Fruit fly (Drosophila melanogaster) whole organism, embryonic: Measurements from ENCODE around the gene CG7530.
A peak's percentile ranks its signal among the peaks of the same experiment; 100 is the strongest.

ENCODE experiments used
- Aef1 ChIP-seq: fragments of 200-800 bp; sonication (Bioruptor generic); IDR thresholded peaks from 3 replicates; pipeline ENCODE4 v1.3.6; 2022; ENCODE audit warnings: missing biosample characterization, missing genetic modification characterization
- Atf-2 ChIP-seq: fragments of 200-800 bp; sonication (Bioruptor generic); optimal IDR thresholded peaks from 2 replicates; lab custom pipeline; 2016; ENCODE audit warnings: missing biosample characterization, missing genetic modification characterization
- B-H1 ChIP-seq: fragments of 200-800 bp; sonication (Bioruptor generic); IDR thresholded peaks from 3 replicates; pipeline ENCODE4 v1.3.6; 2022; ENCODE audit warnings: missing biosample characterization, missing genetic modification characterization
- CG1024 ChIP-seq: fragments of 200-800 bp; sonication (Bioruptor generic); IDR thresholded peaks from 2 replicates; pipeline ENCODE4 v1.3.6; 2022; ENCODE audit warnings: missing biosample characterization, missing genetic modification characterization
- CG1233 ChIP-seq: fragments of 200-800 bp; sonication (Bioruptor generic); optimal IDR thresholded peaks from 4 replicates; lab custom pipeline; 2018; ENCODE audit warnings: missing biosample characterization, mild to moderate bottlenecking, missing genetic modification characterization
- CG13624 ChIP-seq: fragments of 200-800 bp; sonication (Bioruptor generic); optimal IDR thresholded peaks from 2 replicates; lab custom pipeline; 2016; ENCODE audit warnings: missing biosample characterization, missing genetic modification characterization
- CG14965 ChIP-seq: fragments of 200-800 bp; sonication (Bioruptor generic); optimal IDR thresholded peaks from 2 replicates; lab custom pipeline; 2016; ENCODE audit warnings: missing biosample characterization, missing genetic modification characterization, borderline replicate concordance
- CG15011 ChIP-seq: fragments of 200-800 bp; sonication (Bioruptor generic); optimal IDR thresholded peaks from 3 replicates; lab custom pipeline; 2018; ENCODE audit warnings: missing biosample characterization, mild to moderate bottlenecking, missing genetic modification characterization
- CG1529 ChIP-seq: fragments of 200-800 bp; sonication (Bioruptor generic); optimal IDR thresholded peaks from 3 replicates; lab custom pipeline; 2018; ENCODE audit warnings: missing biosample characterization, missing genetic modification characterization
- CG17385 ChIP-seq: fragments of 200-800 bp; sonication (Bioruptor generic); optimal IDR thresholded peaks from 3 replicates; lab custom pipeline; 2018; ENCODE audit warnings: missing biosample characterization, mild to moderate bottlenecking, missing genetic modification characterization
- CG2678 ChIP-seq: fragments of 200-800 bp; sonication (Bioruptor generic); optimal IDR thresholded peaks from 3 replicates; lab custom pipeline; 2019; ENCODE audit warnings: missing biosample characterization, mild to moderate bottlenecking, missing genetic modification characterization, moderate library complexity
- CG31441 ChIP-seq: fragments of 200-800 bp; sonication (Bioruptor generic); IDR thresholded peaks from 2 replicates; pipeline ENCODE4 v1.3.6; 2022; ENCODE audit warnings: missing biosample characterization, missing genetic modification characterization
- CG3407 ChIP-seq: fragments of 200-800 bp; sonication (Bioruptor generic); optimal IDR thresholded peaks from 2 replicates; lab custom pipeline; 2018; ENCODE audit warnings: missing biosample characterization, mild to moderate bottlenecking, missing genetic modification characterization
- CG34224 ChIP-seq: fragments of 200-800 bp; sonication (Bioruptor generic); IDR thresholded peaks from 3 replicates; pipeline ENCODE4 v1.3.6; 2022; ENCODE audit warnings: missing biosample characterization, missing genetic modification characterization; ENCODE audit not compliant: partially characterized antibody
- CG3995 ChIP-seq: fragments of 200-800 bp; sonication (Bioruptor generic); optimal IDR thresholded peaks from 3 replicates; lab custom pipeline; 2016; ENCODE audit warnings: missing biosample characterization, missing genetic modification characterization
- CG4617 ChIP-seq: fragments of 200-800 bp; sonication (Bioruptor generic); optimal IDR thresholded peaks from 3 replicates; lab custom pipeline; 2016; ENCODE audit warnings: missing biosample characterization, missing genetic modification characterization, borderline replicate concordance
- CG6254 ChIP-seq: fragments of 200-800 bp; sonication (Bioruptor generic); optimal IDR thresholded peaks from 3 replicates; lab custom pipeline; 2017; ENCODE audit warnings: mild to moderate bottlenecking, missing biosample characterization, missing genetic modification reagents, missing genetic modification characterization
- CG6654 ChIP-seq: fragments of 200-800 bp; sonication (Bioruptor generic); optimal IDR thresholded peaks from 2 replicates; lab custom pipeline; 2017; ENCODE audit warnings: missing biosample characterization, mild to moderate bottlenecking, missing genetic modification characterization
- CG6683 ChIP-seq: fragments of 200-800 bp; sonication (Bioruptor generic); optimal IDR thresholded peaks from 2 replicates; lab custom pipeline; 2017; ENCODE audit warnings: missing biosample characterization, mild to moderate bottlenecking, missing genetic modification characterization, missing genetic modification reagents
- CG9797 ChIP-seq: fragments of 200-800 bp; sonication (Bioruptor generic); optimal IDR thresholded peaks from 3 replicates; lab custom pipeline; 2018; ENCODE audit warnings: missing biosample characterization, mild to moderate bottlenecking, missing genetic modification characterization
- CG9817 ChIP-seq: fragments of 200-800 bp; sonication (Bioruptor generic); optimal IDR thresholded peaks from 2 replicates; lab custom pipeline; 2018; ENCODE audit warnings: missing biosample characterization, mild to moderate bottlenecking, missing genetic modification characterization, moderate library complexity
- CG9932 ChIP-seq: fragments of 200-800 bp; sonication (Bioruptor generic); IDR thresholded peaks from 2 replicates; pipeline ENCODE4 v1.3.6; 2022; ENCODE audit warnings: missing biosample characterization, missing genetic modification characterization
- Dip3 ChIP-seq: fragments of 200-800 bp; sonication (Bioruptor generic); optimal IDR thresholded peaks from 3 replicates; lab custom pipeline; 2016; ENCODE audit warnings: missing biosample characterization, missing genetic modification characterization
- Dll ChIP-seq: fragments of 200-800 bp; sonication (Bioruptor generic); IDR thresholded peaks from 4 replicates; pipeline ENCODE4 v1.3.6; 2022; ENCODE audit warnings: missing biosample characterization, missing genetic modification characterization; ENCODE audit not compliant: partially characterized antibody
- H15 ChIP-seq: fragments of 200-800 bp; sonication (Bioruptor generic); IDR thresholded peaks from 3 replicates; pipeline ENCODE4 v1.3.6; 2022; ENCODE audit warnings: missing biosample characterization, missing genetic modification characterization
- HLH4C ChIP-seq: fragments of 200-800 bp; sonication (Bioruptor generic); IDR thresholded peaks from 3 replicates; pipeline ENCODE4 v1.3.6; 2022; ENCODE audit warnings: missing biosample characterization, missing genetic modification characterization; ENCODE audit not compliant: partially characterized antibody
- Hr3 ChIP-seq: fragments of 200-800 bp; sonication (Bioruptor generic); optimal IDR thresholded peaks from 3 replicates; lab custom pipeline; 2016; ENCODE audit warnings: missing biosample characterization, missing genetic modification characterization
- Kr ChIP-seq: fragments of 200-800 bp; sonication (Bioruptor generic); optimal IDR thresholded peaks from 2 replicates; lab custom pipeline; 2017; ENCODE audit warnings: missing biosample characterization, mild to moderate bottlenecking, missing genetic modification characterization
- Mad ChIP-seq: fragments of 200-800 bp; sonication (Bioruptor generic); optimal IDR thresholded peaks from 2 replicates; lab custom pipeline; 2016; ENCODE audit warnings: missing biosample characterization, missing genetic modification characterization
- Med ChIP-seq: fragments of 200-800 bp; sonication (Bioruptor generic); peaks from one replicate; lab custom pipeline; 2016; ENCODE audit warnings: missing biosample characterization, missing genetic modification characterization, mild to moderate bottlenecking, inconsistent platforms, moderate library complexity
- Sin3A ChIP-seq: fragments of >200 bp; optimal IDR thresholded peaks from 2 replicates; lab custom pipeline; 2018
- Trl ChIP-seq, 3 experiments: fragments of >200 bp in 2 of 3; fragments of 200-800 bp in 1 of 3; sonication (Bioruptor generic) in 1 of 3; optimal IDR thresholded peaks; 2 replicates in 1 of 3; 3 replicates in 2 of 3; lab custom pipeline; 2016 to 2017; ENCODE audit warnings: missing biosample characterization in 1 of 3, missing genetic modification characterization in 1 of 3
- dpn ChIP-seq, 2 experiments: fragments of 200-800 bp; sonication (Bioruptor generic); optimal IDR thresholded peaks; 3 replicates each; lab custom pipeline; 2016; ENCODE audit warnings: missing biosample characterization in 2 of 2, missing genetic modification characterization in 2 of 2
- eve ChIP-seq, 2 experiments: fragments of >200 bp; optimal IDR thresholded peaks; 2 replicates each; lab custom pipeline; 2017; ENCODE audit warnings: missing biosample characterization in 2 of 2, missing genetic modification characterization in 2 of 2
- fru ChIP-seq: fragments of >200 bp; optimal IDR thresholded peaks from 2 replicates; lab custom pipeline; 2017
- fu2 ChIP-seq: fragments of 200-800 bp; sonication (Bioruptor generic); optimal IDR thresholded peaks from 2 replicates; lab custom pipeline; 2016; ENCODE audit warnings: missing biosample characterization, missing genetic modification characterization
- gcm ChIP-seq: fragments of 200-800 bp; sonication (Bioruptor generic); optimal IDR thresholded peaks from 2 replicates; lab custom pipeline; 2019; ENCODE audit warnings: missing biosample characterization, mild to moderate bottlenecking, missing genetic modification characterization, moderate library complexity
- inv ChIP-seq: fragments of 200-800 bp; sonication (Bioruptor generic); IDR thresholded peaks from 2 replicates; pipeline ENCODE4 v1.3.6; 2022; ENCODE audit warnings: missing biosample characterization, missing genetic modification characterization; ENCODE audit not compliant: partially characterized antibody
- lov ChIP-seq, 2 experiments: fragments of 200-800 bp in 1 of 2; fragments of >200 bp in 1 of 2; sonication (Bioruptor generic) in 1 of 2; IDR thresholded peaks in 1 of 2; optimal IDR thresholded peaks in 1 of 2; 2 replicates in 1 of 2; 3 replicates in 1 of 2; pipeline versions ENCODE4 v1.3.6 to Lab custom; 2017 to 2022; ENCODE audit warnings: missing biosample characterization in 1 of 2, missing genetic modification characterization in 1 of 2
- mirr ChIP-seq: fragments of 200-800 bp; sonication (Bioruptor generic); optimal IDR thresholded peaks from 3 replicates; lab custom pipeline; 2018; ENCODE audit warnings: missing biosample characterization, mild to moderate bottlenecking, missing genetic modification characterization
- otp ChIP-seq: fragments of 200-800 bp; sonication (Bioruptor generic); IDR thresholded peaks from 3 replicates; pipeline ENCODE4, ENCODE4 v1.3.6; 2022; ENCODE audit warnings: missing biosample characterization, missing genetic modification characterization
- pnt ChIP-seq: fragments of 200-800 bp; sonication (Bioruptor generic); optimal IDR thresholded peaks from 3 replicates; lab custom pipeline; 2016; ENCODE audit warnings: missing biosample characterization, missing genetic modification characterization
- prd ChIP-seq, 3 experiments: fragments of >200 bp in 2 of 3; fragments of 200-800 bp in 1 of 3; sonication (Bioruptor generic) in 1 of 3; optimal IDR thresholded peaks in 2 of 3; IDR thresholded peaks in 1 of 3; 2 replicates in 2 of 3; 3 replicates in 1 of 3; pipeline versions ENCODE4 v1.3.6 to Lab custom; 2017 to 2022; ENCODE audit warnings: missing biosample characterization in 1 of 3, missing genetic modification characterization in 1 of 3
- sens ChIP-seq: fragments of 200-800 bp; sonication (Bioruptor generic); peaks from one replicate; lab custom pipeline; 2016; ENCODE audit warnings: missing biosample characterization, missing genetic modification characterization
- sr ChIP-seq: fragments of 200-800 bp; sonication (Bioruptor generic); IDR thresholded peaks from 3 replicates; pipeline ENCODE4 v1.3.6; 2022; ENCODE audit warnings: missing biosample characterization, missing genetic modification characterization
- ttk ChIP-seq: fragments of 200-800 bp; sonication (Bioruptor generic); IDR thresholded peaks from 2 replicates; pipeline ENCODE4 v2.1.2; 2022; ENCODE audit warnings: missing biosample characterization, missing genetic modification characterization
- unpg ChIP-seq: fragments of 200-800 bp; sonication (Bioruptor generic); optimal IDR thresholded peaks from 3 replicates; lab custom pipeline; 2018; ENCODE audit warnings: missing biosample characterization, mild to moderate bottlenecking, missing genetic modification characterization, moderate library complexity

CG7530 gene

dm6 chr3R:14721942-14722939 is 9.1 kb downstream of the CG7530 start (continued):
- TF ChIP-seq prd (optimal IDR thresholded peaks at IDR 0.05; lab: Kevin White, UChicago) (no peak), prd (GFP tag; IDR thresholded peaks at IDR 0.05; lab: Robert Waterston, UW) (peak; percentile 78), unpg (peak; percentile 77), Aef1 (GFP tag; lab: Robert Waterston, UW) (peak; percentile 74), CG1024 (GFP tag; lab: Robert Waterston, UW) (peak; percentile 46; the same call in 1 of the 2 replicates), CG9797 (no peak), Dip3 (GFP tag; lab: Kevin White, UChicago) (peak; percentile 25), CG3407 (GFP tag; lab: Kevin White, UChicago) (peak; percentile 35), gcm (GFP tag; lab: Kevin White, UChicago) (peak; percentile 37), sens (GFP tag; lab: Kevin White, UChicago) (peak; percentile 93), Kr (GFP tag; lab: Kevin White, UChicago) (no peak), inv (GFP tag; lab: Robert Waterston, UW) (no peak), CG9817 (tag; lab: Kevin White, UChicago) (peak; percentile 52), CG17385 (GFP tag; lab: Kevin White, UChicago) (peak; percentile 32), sr (GFP tag; lab: Robert Waterston, UW) (peak; percentile 60; the same call in 2 of the 3 replicates), CG9932 (GFP tag; lab: Robert Waterston, UW) (peak; percentile 48; the same call in 1 of the 2 replicates), CG15011 (GFP tag; lab: Kevin White, UChicago) (peak; percentile 38), mirr (GFP tag; lab: Kevin White, UChicago) (peak; percentile 7), CG13624 (GFP tag; lab: Kevin White, UChicago) (peak; percentile 72), pnt (peak; percentile 59), ttk (peak; percentile 67), Dll (GFP tag; lab: Robert Waterston, UW) (0 out of 4 replicates have a peak, but pooled peaks have one; percentile 23), Trl (optimal IDR thresholded peaks at IDR 0.05; lab: Kevin White, UChicago) (peak; percentile 82 to 92), Trl (GFP tag; optimal IDR thresholded peaks at IDR 0.05; lab: Kevin White, UChicago) (peak; percentile 62), eve (GFP tag; optimal IDR thresholded peaks at IDR 0.05; lab: Kevin White, UChicago) (peak in 1 of 2 experiments; percentile 89), B-H1 (GFP tag; lab: Robert Waterston, UW) (peak; percentile 66), CG1233 (GFP tag; lab: Kevin White, UChicago) (peak; percentile 55), CG6254 (GFP tag; lab: Kevin White, UChicago) (peak; percentile 19), CG14965 (GFP tag; lab: Kevin White, UChicago) (no peak), lov (optimal IDR thresholded peaks at IDR 0.05; lab: Kevin White, UChicago) (no peak), lov (GFP tag; IDR thresholded peaks at IDR 0.05; lab: Robert Waterston, UW) (no peak), Mad (peak; percentile 54), otp (no peak; the same call in 1 of the 3 replicates), H15 (peak; percentile 69; the same call in 2 of the 3 replicates), fru (no peak), Hr3 (GFP tag; lab: Kevin White, UChicago) (peak; percentile 63), CG31441 (GFP tag; lab: Robert Waterston, UW) (peak; percentile 70), CG3995 (GFP tag; lab: Kevin White, UChicago) (no peak), Med (GFP tag; lab: Kevin White, UChicago) (peak; percentile 94), fu2 (GFP tag; lab: Kevin White, UChicago) (peak; percentile 49), HLH4C (GFP tag; lab: Robert Waterston, UW) (no peak), CG34224 (GFP tag; lab: Robert Waterston, UW) (no peak), Sin3A (no peak), dpn (GFP tag; optimal IDR thresholded peaks at IDR 0.05; lab: Kevin White, UChicago) (peak; percentile 67 to 69), CG6654 (peak; percentile 38), CG4617 (no peak), Atf-2 (GFP tag; lab: Kevin White, UChicago) (peak; percentile 59), CG6683 (GFP tag; lab: Kevin White, UChicago) (no peak), CG2678 (tag; lab: Kevin White, UChicago) (peak; percentile 78), CG1529 (GFP tag; lab: Kevin White, UChicago) (peak; percentile 52)
